Worm (Caenorhabditis elegans): ENCODE data around the gene clc-8.

ce11 chrIV:14390023-14390614 lies 3.8 kb upstream of the clc-8 start:
- TF ChIP-seq ref-1 (GFP tag; conservative IDR thresholded peaks at IDR 0.05) (no peak), med-1 (GFP tag; optimal IDR thresholded peaks at IDR 0.05; ENCODE audit: insufficient read depth) (no peak)

Measured in whole organism, midembryonic.